Fruit fly (Drosophila melanogaster) whole organism, embryonic: Measurements from ENCODE around the gene CG6023.

ENCODE experiments used
- Abd-B ChIP-seq: fragments of 200-800 bp; sonication (Bioruptor generic); optimal IDR thresholded peaks from 2 replicates; lab custom pipeline; 2018; ENCODE audit warnings: missing biosample characterization, mild to moderate bottlenecking, missing genetic modification characterization, moderate library complexity
- Awh ChIP-seq: fragments of 200-800 bp; sonication (Bioruptor generic); IDR thresholded peaks from 2 replicates; pipeline ENCODE4, ENCODE4 v1.3.6; 2022; ENCODE audit warnings: missing biosample characterization, missing genetic modification characterization
- BEAF-32 ChIP-seq: fragments of 200-800 bp; sonication (Bioruptor generic); optimal IDR thresholded peaks from 3 replicates; lab custom pipeline; 2017; ENCODE audit warnings: missing biosample characterization, missing genetic modification characterization, mild to moderate bottlenecking, moderate library complexity, missing genetic modification reagents
- CG10274 ChIP-seq: fragments of 200-800 bp; sonication (Bioruptor generic); optimal IDR thresholded peaks from 3 replicates; lab custom pipeline; 2017; ENCODE audit warnings: missing biosample characterization, mild to moderate bottlenecking, missing genetic modification characterization
- CG13287 ChIP-seq: fragments of 200-800 bp; sonication (Bioruptor generic); IDR thresholded peaks from 2 replicates; pipeline ENCODE4 v1.3.6; 2022; ENCODE audit warnings: missing biosample characterization, missing genetic modification characterization; ENCODE audit not compliant: partially characterized antibody
- CG15479 ChIP-seq: fragments of 200-800 bp; sonication (Bioruptor generic); optimal IDR thresholded peaks from 3 replicates; lab custom pipeline; 2019; ENCODE audit warnings: missing biosample characterization, mild to moderate bottlenecking, missing genetic modification characterization, moderate library complexity
- CG16779 ChIP-seq: fragments of 200-800 bp; sonication (Bioruptor generic); IDR thresholded peaks from 2 replicates; pipeline ENCODE4 v1.3.6; 2022; ENCODE audit warnings: missing biosample characterization, missing genetic modification characterization
- CG18619 ChIP-seq: fragments of 200-800 bp; sonication (Bioruptor generic); optimal IDR thresholded peaks from 3 replicates; lab custom pipeline; 2017; ENCODE audit warnings: missing biosample characterization, mild to moderate bottlenecking, missing genetic modification characterization
- CG2129 ChIP-seq: fragments of 200-800 bp; sonication (Bioruptor generic); IDR thresholded peaks from 2 replicates; pipeline ENCODE4 v1.3.6; 2022; ENCODE audit warnings: missing biosample characterization, missing genetic modification characterization; ENCODE audit not compliant: partially characterized antibody
- CG2202 ChIP-seq: fragments of 200-800 bp; sonication (Bioruptor generic); optimal IDR thresholded peaks from 2 replicates; lab custom pipeline; 2018; ENCODE audit warnings: missing biosample characterization, mild to moderate bottlenecking, missing genetic modification characterization
- CG2889 ChIP-seq: fragments of 200-800 bp; sonication (Bioruptor generic); IDR thresholded peaks from 3 replicates; pipeline ENCODE4 v1.3.6; 2022; ENCODE audit warnings: missing biosample characterization, missing genetic modification characterization
- CG31365 ChIP-seq: fragments of 200-800 bp; sonication (Bioruptor generic); optimal IDR thresholded peaks from 2 replicates; lab custom pipeline; 2018; ENCODE audit warnings: missing biosample characterization, mild to moderate bottlenecking, missing genetic modification characterization
- CG3163 ChIP-seq: fragments of 200-800 bp; sonication (Bioruptor generic); optimal IDR thresholded peaks from 3 replicates; lab custom pipeline; 2016; ENCODE audit warnings: missing biosample characterization, missing genetic modification characterization
- CG3281 ChIP-seq: fragments of 200-800 bp; sonication (Bioruptor generic); optimal IDR thresholded peaks from 3 replicates; lab custom pipeline; 2017; ENCODE audit warnings: missing biosample characterization, mild to moderate bottlenecking, missing genetic modification characterization
- CG33557 ChIP-seq: fragments of 200-800 bp; sonication (Bioruptor generic); optimal IDR thresholded peaks from 2 replicates; lab custom pipeline; 2019; ENCODE audit warnings: missing biosample characterization, mild to moderate bottlenecking, missing genetic modification characterization, moderate library complexity
- CG4282 ChIP-seq: fragments of 200-800 bp; sonication (Bioruptor generic); optimal IDR thresholded peaks from 2 replicates; lab custom pipeline; 2016; ENCODE audit warnings: missing biosample characterization, missing genetic modification characterization
- CG5953 ChIP-seq: fragments of 200-800 bp; sonication (Bioruptor generic); IDR thresholded peaks from 2 replicates; pipeline ENCODE4 v1.3.6; 2022; ENCODE audit warnings: missing biosample characterization, missing genetic modification characterization
- CG7372 ChIP-seq: fragments of 200-800 bp; sonication (Bioruptor generic); IDR thresholded peaks from 2 replicates; pipeline ENCODE4 v1.3.6; 2022; ENCODE audit warnings: missing biosample characterization, missing genetic modification characterization
- CG7745 ChIP-seq: fragments of 200-800 bp; sonication (Bioruptor generic); optimal IDR thresholded peaks from 2 replicates; lab custom pipeline; 2018; ENCODE audit warnings: missing biosample characterization, mild to moderate bottlenecking, missing genetic modification characterization, moderate library complexity
- CoRest ChIP-seq: fragments of 200-800 bp; sonication (Bioruptor generic); optimal IDR thresholded peaks from 3 replicates; lab custom pipeline; 2018; ENCODE audit warnings: missing biosample characterization, mild to moderate bottlenecking, missing genetic modification characterization, moderate library complexity
- Dad ChIP-seq: fragments of 200-800 bp; sonication (Bioruptor generic); optimal IDR thresholded peaks from 3 replicates; lab custom pipeline; 2016; ENCODE audit warnings: missing biosample characterization, missing genetic modification characterization
- Dip2 ChIP-seq: fragments of 200-800 bp; sonication (Bioruptor generic); IDR thresholded peaks from 2 replicates; pipeline ENCODE4 v1.3.6; 2022; ENCODE audit warnings: missing biosample characterization, missing genetic modification characterization
- E2f2 ChIP-seq: fragments of 200-800 bp; sonication (Bioruptor generic); IDR thresholded peaks from 2 replicates; pipeline ENCODE4 v1.3.6; 2022; ENCODE audit warnings: missing biosample characterization, missing genetic modification characterization
- Fer2 ChIP-seq: fragments of 200-800 bp; sonication (Bioruptor generic); optimal IDR thresholded peaks from 2 replicates; lab custom pipeline; 2018; ENCODE audit warnings: missing biosample characterization, mild to moderate bottlenecking, missing genetic modification characterization, moderate library complexity
- Gsc ChIP-seq: fragments of 200-800 bp; sonication (Bioruptor generic); IDR thresholded peaks from 2 replicates; pipeline ENCODE4 v1.3.6; 2022; ENCODE audit warnings: missing biosample characterization, missing genetic modification characterization
- Jarid2 ChIP-seq: fragments of 200-800 bp; sonication (Bioruptor generic); optimal IDR thresholded peaks from 3 replicates; lab custom pipeline; 2017; ENCODE audit warnings: mild to moderate bottlenecking, missing biosample characterization, missing genetic modification reagents, missing genetic modification characterization
- Kr ChIP-seq: fragments of 200-800 bp; sonication (Bioruptor generic); optimal IDR thresholded peaks from 2 replicates; lab custom pipeline; 2017; ENCODE audit warnings: missing biosample characterization, mild to moderate bottlenecking, missing genetic modification characterization
- Lhr ChIP-seq: fragments of 200-800 bp; sonication (Bioruptor generic); optimal IDR thresholded peaks from 3 replicates; lab custom pipeline; 2017; ENCODE audit warnings: mild to moderate bottlenecking, missing biosample characterization, missing genetic modification reagents, missing genetic modification characterization
- Lim3 ChIP-seq: fragments of 200-800 bp; sonication (Bioruptor generic); IDR thresholded peaks from 2 replicates; pipeline ENCODE4 v1.3.6; 2022; ENCODE audit warnings: missing biosample characterization, missing genetic modification characterization
- Max ChIP-seq: fragments of 200-800 bp; sonication (Bioruptor generic); optimal IDR thresholded peaks from 2 replicates; lab custom pipeline; 2016; ENCODE audit warnings: missing biosample characterization, mild to moderate bottlenecking, missing genetic modification characterization
- Meics ChIP-seq: fragments of 200-800 bp; sonication (Bioruptor generic); optimal IDR thresholded peaks from 2 replicates; lab custom pipeline; 2017; ENCODE audit warnings: missing biosample characterization, mild to moderate bottlenecking, missing genetic modification characterization
- NC2α ChIP-seq: fragments of 200-800 bp; sonication (Bioruptor generic); optimal IDR thresholded peaks from 2 replicates; lab custom pipeline; 2016; ENCODE audit warnings: missing biosample characterization, missing genetic modification characterization
- Ssrp ChIP-seq: fragments of 200-800 bp; sonication (Bioruptor generic); optimal IDR thresholded peaks from 2 replicates; lab custom pipeline; 2018; ENCODE audit warnings: missing biosample characterization, mild to moderate bottlenecking, missing genetic modification characterization, moderate library complexity
- Taf1 ChIP-seq: fragments of 200-800 bp; sonication (Bioruptor generic); IDR thresholded peaks from 2 replicates; pipeline ENCODE4 v1.3.6; 2022; ENCODE audit warnings: missing biosample characterization, missing genetic modification characterization
- Vsx1 ChIP-seq: fragments of 200-800 bp; sonication (Bioruptor generic); optimal IDR thresholded peaks from 2 replicates; lab custom pipeline; 2017; ENCODE audit warnings: missing biosample characterization, mild to moderate bottlenecking, missing genetic modification characterization, missing genetic modification reagents
- ftz-f1 ChIP-seq: fragments of 200-800 bp; sonication (Bioruptor generic); optimal IDR thresholded peaks from 2 replicates; lab custom pipeline; 2016; ENCODE audit warnings: missing biosample characterization, missing genetic modification characterization
- fu2 ChIP-seq: fragments of 200-800 bp; sonication (Bioruptor generic); optimal IDR thresholded peaks from 2 replicates; lab custom pipeline; 2016; ENCODE audit warnings: missing biosample characterization, missing genetic modification characterization
- gfzf ChIP-seq: fragments of 200-800 bp; sonication (Bioruptor generic); optimal IDR thresholded peaks from 2 replicates; lab custom pipeline; 2016; ENCODE audit warnings: missing biosample characterization, mild to moderate bottlenecking, missing genetic modification characterization, moderate library complexity
- gsb-n ChIP-seq: fragments of 200-800 bp; sonication (Bioruptor generic); optimal IDR thresholded peaks from 3 replicates; lab custom pipeline; 2018; ENCODE audit warnings: missing biosample characterization, mild to moderate bottlenecking, missing genetic modification characterization
- hth ChIP-seq: fragments of >200 bp; optimal IDR thresholded peaks from 2 replicates; lab custom pipeline; 2017; ENCODE audit warnings: inconsistent platforms
- inv ChIP-seq: fragments of 200-800 bp; sonication (Bioruptor generic); IDR thresholded peaks from 2 replicates; pipeline ENCODE4 v1.3.6; 2022; ENCODE audit warnings: missing biosample characterization, missing genetic modification characterization; ENCODE audit not compliant: partially characterized antibody
- lab ChIP-seq: fragments of 200-800 bp; sonication (Bioruptor generic); optimal IDR thresholded peaks from 3 replicates; lab custom pipeline; 2017; ENCODE audit warnings: missing biosample characterization, missing genetic modification characterization, mild to moderate bottlenecking, moderate library complexity, missing genetic modification reagents
- pho ChIP-seq: fragments of 200-800 bp; sonication (Bioruptor generic); optimal IDR thresholded peaks from 2 replicates; lab custom pipeline; 2016; ENCODE audit warnings: missing biosample characterization, missing genetic modification characterization
- prd ChIP-seq, 3 experiments: fragments of >200 bp in 2 of 3; fragments of 200-800 bp in 1 of 3; sonication (Bioruptor generic) in 1 of 3; optimal IDR thresholded peaks in 2 of 3; IDR thresholded peaks in 1 of 3; 2 replicates in 2 of 3; 3 replicates in 1 of 3; pipeline versions ENCODE4 v1.3.6 to Lab custom; 2017 to 2022; ENCODE audit warnings: missing biosample characterization in 1 of 3, missing genetic modification characterization in 1 of 3
- rib ChIP-seq: fragments of 200-800 bp; sonication (Bioruptor generic); IDR thresholded peaks from 2 replicates; pipeline ENCODE4 v1.3.6; 2022; ENCODE audit warnings: missing biosample characterization, missing genetic modification characterization
- scrt ChIP-seq: fragments of 200-800 bp; sonication (Bioruptor generic); optimal IDR thresholded peaks from 2 replicates; lab custom pipeline; 2018; ENCODE audit warnings: missing biosample characterization, mild to moderate bottlenecking, missing genetic modification characterization, moderate library complexity
- so ChIP-seq: fragments of 200-800 bp; sonication (Bioruptor generic); IDR thresholded peaks from 3 replicates; pipeline ENCODE4 v1.3.6; 2022; ENCODE audit warnings: missing biosample characterization, missing genetic modification characterization
- sqz ChIP-seq: fragments of 200-800 bp; sonication (Bioruptor generic); optimal IDR thresholded peaks from 3 replicates; lab custom pipeline; 2018; ENCODE audit warnings: missing biosample characterization, mild to moderate bottlenecking, missing genetic modification characterization
- trh ChIP-seq: fragments of 200-800 bp; sonication (Bioruptor generic); optimal IDR thresholded peaks from 2 replicates; lab custom pipeline; 2016; ENCODE audit warnings: missing biosample characterization, missing genetic modification characterization
- z ChIP-seq: fragments of 200-800 bp; sonication (Bioruptor generic); IDR thresholded peaks from 3 replicates; pipeline ENCODE4 v1.3.6; 2022; ENCODE audit warnings: missing biosample characterization, missing genetic modification characterization

Gene CG6023

dm6 chrX:18294031-18294430 is 27.0 kb downstream of the CG6023 start (continued):
- TF ChIP-seq rib (GFP tag; lab: Robert Waterston, UW) (peak; percentile 82), inv (GFP tag; lab: Robert Waterston, UW) (no peak), ftz-f1 (no peak), CG13287 (GFP tag; lab: Robert Waterston, UW) (no peak), CG31365 (tag; lab: Kevin White, UChicago) (no peak), CG33557 (GFP tag; lab: Kevin White, UChicago) (no peak), CG10274 (peak; percentile 62), Dad (GFP tag; lab: Kevin White, UChicago) (peak; percentile 13), Max (GFP tag; lab: Kevin White, UChicago) (no peak), NC2α (GFP tag; lab: Kevin White, UChicago) (no peak), CG7745 (tag; lab: Kevin White, UChicago) (no peak), trh (GFP tag; lab: Kevin White, UChicago) (peak; percentile 18), Dip2 (GFP tag; lab: Robert Waterston, UW) (no peak), lab (peak; percentile 85), CG2202 (tag; lab: Kevin White, UChicago) (no peak), z (no peak; the same call in 2 of the 3 replicates), CG18619 (GFP tag; lab: Kevin White, UChicago) (peak; percentile 53), CG3163 (GFP tag; lab: Kevin White, UChicago) (peak; percentile 23), BEAF-32 (no peak), Lhr (GFP tag; lab: Kevin White, UChicago) (no peak), CG7372 (GFP tag; lab: Robert Waterston, UW) (peak; percentile 62), CG4282 (GFP tag; lab: Kevin White, UChicago) (no peak), Abd-B (GFP tag; lab: Kevin White, UChicago) (peak; percentile 71), Jarid2 (GFP tag; lab: Kevin White, UChicago) (peak; percentile 9), CG5953 (GFP tag; lab: Robert Waterston, UW) (peak; percentile 69), Taf1 (GFP tag; lab: Robert Waterston, UW) (0 out of 2 replicates have a peak, but pooled peaks have one; percentile 42), hth (lab: Kevin White, UChicago) (no peak), Ssrp (tag; lab: Kevin White, UChicago) (peak; percentile 50), so (GFP tag; lab: Robert Waterston, UW) (peak; percentile 73), Gsc (GFP tag; lab: Robert Waterston, UW) (0 out of 2 replicates have a peak, but pooled peaks have one; percentile 41), fu2 (GFP tag; lab: Kevin White, UChicago) (peak; percentile 52), CG16779 (GFP tag; lab: Robert Waterston, UW) (0 out of 2 replicates have a peak, but pooled peaks have one; percentile 21), CG3281 (GFP tag; lab: Kevin White, UChicago) (peak; percentile 70), Vsx1 (GFP tag; lab: Kevin White, UChicago) (no peak), Meics (GFP tag; lab: Kevin White, UChicago) (peak; percentile 82), CG2129 (no peak), Fer2 (tag; lab: Kevin White, UChicago) (peak; percentile 44), scrt (GFP tag; lab: Kevin White, UChicago) (peak; percentile 44), CG15479 (GFP tag; lab: Kevin White, UChicago) (no peak), CG2889 (GFP tag; lab: Robert Waterston, UW) (peak; percentile 72; the same call in 2 of the 3 replicates), Kr (GFP tag; lab: Kevin White, UChicago) (no peak), Lim3 (GFP tag; lab: Robert Waterston, UW) (no peak), CoRest (tag; lab: Kevin White, UChicago) (peak; percentile 79), prd (optimal IDR thresholded peaks at IDR 0.05; lab: Kevin White, UChicago) (no peak), prd (GFP tag; IDR thresholded peaks at IDR 0.05; lab: Robert Waterston, UW) (peak; percentile 88), gsb-n (tag; lab: Kevin White, UChicago) (no peak), sqz (GFP tag; lab: Kevin White, UChicago) (peak; percentile 38), Awh (GFP tag; lab: Robert Waterston, UW) (peak; percentile 65; the same call in 1 of the 2 replicates), E2f2 (GFP tag; lab: Robert Waterston, UW) (peak; percentile 59), pho (GFP tag; lab: Kevin White, UChicago) (peak; percentile 47), gfzf (GFP tag; lab: Kevin White, UChicago) (no peak)
